Worm (Caenorhabditis elegans) whole organism, L2 larva: Measurements from ENCODE around the gene rgs-4.

Experiments used
- C34F6.9 ChIP-seq: fragments of 150-350 bp; optimal IDR thresholded peaks from 2 replicates; lab custom pipeline; 2014; ENCODE audit warnings: missing biosample characterization, missing genetic modification characterization
- F13H6.1 ChIP-seq: sonication (generic microtip); optimal IDR thresholded peaks from 2 replicates; lab custom pipeline; 2016; ENCODE audit warnings: missing genetic modification characterization, missing compliant biosample characterization
- Y55F3AM.14 ChIP-seq: fragments of 200-800 bp; sonication (Bioruptor generic); optimal IDR thresholded peaks from 2 replicates; lab custom pipeline; 2018; ENCODE audit warnings: mild to moderate bottlenecking, missing genetic modification characterization, missing compliant biosample characterization
- alr-1 ChIP-seq: fragments of 150-350 bp; optimal IDR thresholded peaks from 2 replicates; lab custom pipeline; 2014; ENCODE audit warnings: missing biosample characterization, missing genetic modification characterization
- aly-2 ChIP-seq: fragments of 150-350 bp; optimal IDR thresholded peaks from 2 replicates; lab custom pipeline; 2014; ENCODE audit warnings: missing biosample characterization, missing genetic modification characterization
- ama-1 ChIP-seq: fragments of 150-350 bp; optimal IDR thresholded peaks from 2 replicates; lab custom pipeline; 2018; ENCODE audit warnings: inconsistent platforms
- blmp-1 ChIP-seq: sonication (generic microtip); optimal IDR thresholded peaks from 2 replicates; lab custom pipeline; 2017; ENCODE audit warnings: missing genetic modification characterization, mild to moderate bottlenecking, missing compliant biosample characterization, antibody characterized with exemption, moderate library complexity; ENCODE audit not compliant: insufficient read depth
- ceh-16 ChIP-seq: fragments of 150-350 bp; optimal IDR thresholded peaks from 2 replicates; lab custom pipeline; 2014; ENCODE audit warnings: missing biosample characterization, missing genetic modification characterization
- ceh-82 ChIP-seq: fragments of 150-350 bp; optimal IDR thresholded peaks from 2 replicates; lab custom pipeline; 2014; ENCODE audit warnings: missing biosample characterization, missing genetic modification characterization
- crh-2 ChIP-seq: sonication (generic microtip); optimal IDR thresholded peaks from 2 replicates; lab custom pipeline; 2017; ENCODE audit warnings: missing biosample characterization, missing genetic modification characterization
- elt-1 ChIP-seq: fragments of 150-350 bp; optimal IDR thresholded peaks from 2 replicates; lab custom pipeline; 2014; ENCODE audit warnings: missing biosample characterization, missing genetic modification characterization
- elt-3 ChIP-seq: sonication (generic microtip); optimal IDR thresholded peaks from 2 replicates; lab custom pipeline; 2017; ENCODE audit warnings: missing biosample characterization, missing genetic modification characterization
- fos-1 ChIP-seq: fragments of 150-350 bp; optimal IDR thresholded peaks from 2 replicates; lab custom pipeline; 2014; ENCODE audit warnings: missing biosample characterization, missing genetic modification characterization
- lin-11 ChIP-seq: fragments of 150-350 bp; sonication (generic microtip); optimal IDR thresholded peaks from 2 replicates; lab custom pipeline; 2014; ENCODE audit warnings: missing biosample characterization, missing genetic modification characterization, inconsistent platforms, mixed read lengths
- lin-39 ChIP-seq: fragments of 150-350 bp; optimal IDR thresholded peaks from 2 replicates; lab custom pipeline; 2014; ENCODE audit warnings: missing biosample characterization, missing genetic modification reagents, missing genetic modification characterization
- lsy-2 ChIP-seq, 2 experiments: fragments of 150-350 bp in 1 of 2; sonication (generic microtip) in 1 of 2; optimal IDR thresholded peaks; 2 replicates each; lab custom pipeline; 2014 to 2017; ENCODE audit warnings: missing biosample characterization in 2 of 2, missing genetic modification characterization in 2 of 2
- mab-5 ChIP-seq: fragments of 150-350 bp; optimal IDR thresholded peaks from 2 replicates; lab custom pipeline; 2014; ENCODE audit warnings: missing biosample characterization, missing genetic modification characterization
- mbf-1 ChIP-seq: sonication (generic microtip); optimal IDR thresholded peaks from 2 replicates; lab custom pipeline; 2017; ENCODE audit warnings: missing biosample characterization, missing genetic modification characterization
- mdl-1 ChIP-seq, 2 experiments: fragments of 150-350 bp in 1 of 2; sonication (generic microtip) in 1 of 2; optimal IDR thresholded peaks; 2 replicates each; lab custom pipeline; 2017; ENCODE audit warnings: missing biosample characterization in 2 of 2, missing genetic modification characterization in 2 of 2
- nhr-10 ChIP-seq: sonication (generic microtip); optimal IDR thresholded peaks from 2 replicates; lab custom pipeline; 2017; ENCODE audit warnings: missing biosample characterization, missing genetic modification characterization
- nhr-11 ChIP-seq: fragments of 150-350 bp; optimal IDR thresholded peaks from 2 replicates; lab custom pipeline; 2014; ENCODE audit warnings: missing biosample characterization, missing genetic modification characterization
- nhr-129 ChIP-seq: fragments of 150-350 bp; optimal IDR thresholded peaks from 2 replicates; lab custom pipeline; 2014; ENCODE audit warnings: missing biosample characterization, missing genetic modification characterization
- nhr-21 ChIP-seq: fragments of 150-350 bp; optimal IDR thresholded peaks from 2 replicates; lab custom pipeline; 2014; ENCODE audit warnings: missing biosample characterization, missing genetic modification characterization
- nhr-23 ChIP-seq: fragments of 150-350 bp; optimal IDR thresholded peaks from 2 replicates; lab custom pipeline; 2014; ENCODE audit warnings: missing biosample characterization, missing genetic modification reagents, missing genetic modification characterization
- nhr-237 ChIP-seq: fragments of 150-350 bp; optimal IDR thresholded peaks from 2 replicates; lab custom pipeline; 2014; ENCODE audit warnings: missing biosample characterization, missing genetic modification characterization
- nhr-25 ChIP-seq: fragments of 150-350 bp; sonication (generic microtip); optimal IDR thresholded peaks from 3 replicates; lab custom pipeline; 2014; ENCODE audit warnings: missing biosample characterization, missing genetic modification characterization
- nhr-6 ChIP-seq: fragments of 150-350 bp; optimal IDR thresholded peaks from 2 replicates; lab custom pipeline; 2014; ENCODE audit warnings: missing biosample characterization, missing genetic modification characterization
- peb-1 ChIP-seq: fragments of 150-350 bp; optimal IDR thresholded peaks from 2 replicates; lab custom pipeline; 2014; ENCODE audit warnings: missing biosample characterization, missing genetic modification characterization
- sem-4 ChIP-seq: fragments of 150-350 bp; optimal IDR thresholded peaks from 2 replicates; lab custom pipeline; 2014; ENCODE audit warnings: missing biosample characterization, missing genetic modification reagents, missing genetic modification characterization
- skn-1 ChIP-seq: sonication (generic microtip); optimal IDR thresholded peaks from 2 replicates; lab custom pipeline; 2017; ENCODE audit warnings: missing biosample characterization, missing genetic modification characterization
- sma-9 ChIP-seq, 2 experiments: fragments of 150-350 bp in 1 of 2; sonication (generic microtip) in 1 of 2; optimal IDR thresholded peaks; 2 replicates each; lab custom pipeline; 2014 to 2016; ENCODE audit warnings: missing genetic modification characterization in 2 of 2, mild to moderate bottlenecking in 1 of 2, missing biosample characterization in 1 of 2, missing compliant biosample characterization in 1 of 2, missing genetic modification reagents in 1 of 2, moderate library complexity in 1 of 2
- snpc-4 ChIP-seq: fragments of 150-350 bp; optimal IDR thresholded peaks from 2 replicates; lab custom pipeline; 2014; ENCODE audit warnings: missing biosample characterization, missing genetic modification characterization
- unc-39 ChIP-seq: fragments of 150-350 bp; optimal IDR thresholded peaks from 2 replicates; lab custom pipeline; 2014; ENCODE audit warnings: missing biosample characterization, missing genetic modification characterization
- unc-55 ChIP-seq: fragments of 150-350 bp; sonication (generic microtip); optimal IDR thresholded peaks from 3 replicates; lab custom pipeline; 2014; ENCODE audit warnings: missing biosample characterization, missing genetic modification reagents, missing genetic modification characterization
- zag-1 ChIP-seq: fragments of 150-350 bp; optimal IDR thresholded peaks from 2 replicates; lab custom pipeline; 2014; ENCODE audit warnings: missing biosample characterization, missing genetic modification characterization

The rgs-4 gene

ce11 chrII:12658409-12658808 is 3.9 kb downstream of the rgs-4 start:
- TF ChIP-seq skn-1 (tag; lab: Kevin White, UChicago) (no peak), nhr-10 (tag; lab: Kevin White, UChicago) (no peak), lin-11 (no peak), snpc-4 (tag; lab: Kevin White, UChicago) (peak; percentile 14), blmp-1 (no peak), mab-5 (tag; lab: Kevin White, UChicago) (no peak), C34F6.9 (no peak), alr-1 (tag; lab: Kevin White, UChicago) (no peak), nhr-129 (tag; lab: Kevin White, UChicago) (peak; percentile 3), nhr-23 (tag; lab: Kevin White, UChicago) (no peak), nhr-6 (tag; lab: Kevin White, UChicago) (no peak), mbf-1 (tag; lab: Kevin White, UChicago) (no peak), lsy-2 (tag; optimal IDR thresholded peaks at IDR 0.05; lab: Kevin White, UChicago) (no peak), Y55F3AM.14 (GFP tag; lab: Kevin White, UChicago) (no peak)

ce11 chrII:12659676-12660371 is 5.3 kb downstream of the rgs-4 start:
- no peak for TF ChIP-seq nhr-237 (tag; lab: Kevin White, UChicago)
- peak in 1 of 2 experiments; percentile 48 for TF ChIP-seq lsy-2 (tag; optimal IDR thresholded peaks at IDR 0.05; lab: Kevin White, UChicago)
- no peak for TF ChIP-seq blmp-1
- peak; percentile 56 for TF ChIP-seq sma-9 (GFP tag; optimal IDR thresholded peaks at IDR 0.05; lab: Kevin White, UChicago)
- no peak for TF ChIP-seq sma-9 (tag; optimal IDR thresholded peaks at IDR 0.05; lab: Kevin White, UChicago)
- no peak for TF ChIP-seq nhr-6 (tag; lab: Kevin White, UChicago)
- TF ChIP-seq skn-1 (tag; lab: Kevin White, UChicago) = no peak
- TF ChIP-seq peb-1 = no peak
- no peak for TF ChIP-seq lin-39
- TF ChIP-seq ceh-16 (tag; lab: Kevin White, UChicago) = no peak
- TF ChIP-seq aly-2 (tag; lab: Kevin White, UChicago) = no peak
- TF ChIP-seq nhr-25 (tag; lab: Kevin White, UChicago) = no peak
- no peak for TF ChIP-seq elt-1 (tag; lab: Kevin White, UChicago)
- peak; percentile 69 for TF ChIP-seq sem-4 (tag; lab: Kevin White, UChicago)
- no peak for TF ChIP-seq ama-1
- peak; percentile 35 for TF ChIP-seq nhr-129 (tag; lab: Kevin White, UChicago)
- TF ChIP-seq fos-1 (tag; lab: Kevin White, UChicago) = no peak
- peak; percentile 49 for TF ChIP-seq F13H6.1 (tag; lab: Kevin White, UChicago)
- peak; percentile 45 for TF ChIP-seq unc-55
- no peak for TF ChIP-seq unc-39 (tag; lab: Kevin White, UChicago)
- TF ChIP-seq snpc-4 (tag; lab: Kevin White, UChicago) = no peak
- TF ChIP-seq C34F6.9 = peak; percentile 59
- TF ChIP-seq mdl-1 (tag; optimal IDR thresholded peaks at IDR 0.05; lab: Kevin White, UChicago) = peak in 1 of 2 experiments; percentile 16

- TF ChIP-seq unc-55 (peak; percentile 27), elt-3 (no peak), zag-1 (peak; percentile 47), ama-1 (no peak), lsy-2 (tag; optimal IDR thresholded peaks at IDR 0.05; lab: Kevin White, UChicago) (peak in 1 of 2 experiments; percentile 43)
Observed at ce11 chrII:12661930-12662329, 7.4 kb downstream of the rgs-4 start.

ce11 chrII:12665019-12665418 is 10.5 kb downstream of the rgs-4 start:
- TF ChIP-seq crh-2 (no peak), zag-1 (peak; percentile 35), sma-9 (GFP tag; optimal IDR thresholded peaks at IDR 0.05; lab: Kevin White, UChicago) (peak; percentile 30), sma-9 (tag; optimal IDR thresholded peaks at IDR 0.05; lab: Kevin White, UChicago) (no peak), nhr-25 (tag; lab: Kevin White, UChicago) (no peak)

- no peak for TF ChIP-seq lsy-2 (tag; optimal IDR thresholded peaks at IDR 0.05; lab: Kevin White, UChicago)
- no peak for TF ChIP-seq lin-11
- TF ChIP-seq nhr-11 (tag; lab: Kevin White, UChicago) = no peak
- no peak for TF ChIP-seq C34F6.9
- no peak for TF ChIP-seq alr-1 (tag; lab: Kevin White, UChicago)
- no peak for TF ChIP-seq elt-1 (tag; lab: Kevin White, UChicago)
- TF ChIP-seq nhr-21 = no peak
- no peak for TF ChIP-seq blmp-1
- no peak for TF ChIP-seq ceh-82 (tag; lab: Kevin White, UChicago)
- no peak for TF ChIP-seq nhr-25 (tag; lab: Kevin White, UChicago)
- TF ChIP-seq lin-39 = no peak
- TF ChIP-seq nhr-23 (tag; lab: Kevin White, UChicago) = no peak
- TF ChIP-seq peb-1 = no peak
- TF ChIP-seq ama-1 = no peak
- no peak for TF ChIP-seq nhr-129 (tag; lab: Kevin White, UChicago)
- TF ChIP-seq sem-4 (tag; lab: Kevin White, UChicago) = no peak
- TF ChIP-seq zag-1 = no peak
- TF ChIP-seq, all 48 proteins: peak for 0
Observed at ce11 chrII:12666042-12666441, 11.5 kb downstream of the rgs-4 start.
